Worm (Caenorhabditis elegans) whole organism, L2 larva: Measurements from ENCODE around the gene W02H3.3.

Experiments used
- C34F6.9 ChIP-seq: fragments of 150-350 bp; optimal IDR thresholded peaks from 2 replicates; lab custom pipeline; 2014; ENCODE audit warnings: missing biosample characterization, missing genetic modification characterization
- Y55F3AM.14 ChIP-seq: fragments of 200-800 bp; sonication (Bioruptor generic); optimal IDR thresholded peaks from 2 replicates; lab custom pipeline; 2018; ENCODE audit warnings: mild to moderate bottlenecking, missing genetic modification characterization, missing compliant biosample characterization
- ZK546.5 ChIP-seq: sonication (generic microtip); optimal IDR thresholded peaks from 2 replicates; lab custom pipeline; 2017; ENCODE audit warnings: missing biosample characterization, missing genetic modification characterization
- alr-1 ChIP-seq: fragments of 150-350 bp; optimal IDR thresholded peaks from 2 replicates; lab custom pipeline; 2014; ENCODE audit warnings: missing biosample characterization, missing genetic modification characterization
- aly-2 ChIP-seq: fragments of 150-350 bp; optimal IDR thresholded peaks from 2 replicates; lab custom pipeline; 2014; ENCODE audit warnings: missing biosample characterization, missing genetic modification characterization
- ama-1 ChIP-seq: fragments of 150-350 bp; optimal IDR thresholded peaks from 2 replicates; lab custom pipeline; 2018; ENCODE audit warnings: inconsistent platforms
- blmp-1 ChIP-seq: sonication (generic microtip); optimal IDR thresholded peaks from 2 replicates; lab custom pipeline; 2017; ENCODE audit warnings: missing genetic modification characterization, mild to moderate bottlenecking, missing compliant biosample characterization, antibody characterized with exemption, moderate library complexity; ENCODE audit not compliant: insufficient read depth
- crh-2 ChIP-seq: sonication (generic microtip); optimal IDR thresholded peaks from 2 replicates; lab custom pipeline; 2017; ENCODE audit warnings: missing biosample characterization, missing genetic modification characterization
- dmd-4 ChIP-seq: sonication (generic microtip); optimal IDR thresholded peaks from 2 replicates; lab custom pipeline; 2017; ENCODE audit warnings: missing biosample characterization, missing genetic modification characterization
- egl-27 ChIP-seq: sonication (generic microtip); optimal IDR thresholded peaks from 3 replicates; lab custom pipeline; 2017; ENCODE audit warnings: missing biosample characterization, missing genetic modification reagents, missing genetic modification characterization
- elt-3 ChIP-seq: sonication (generic microtip); optimal IDR thresholded peaks from 2 replicates; lab custom pipeline; 2017; ENCODE audit warnings: missing biosample characterization, missing genetic modification characterization
- fos-1 ChIP-seq: fragments of 150-350 bp; optimal IDR thresholded peaks from 2 replicates; lab custom pipeline; 2014; ENCODE audit warnings: missing biosample characterization, missing genetic modification characterization
- gmeb-1 ChIP-seq: fragments of 150-350 bp; optimal IDR thresholded peaks from 2 replicates; lab custom pipeline; 2014; ENCODE audit warnings: missing biosample characterization, missing genetic modification characterization
- lin-11 ChIP-seq: fragments of 150-350 bp; sonication (generic microtip); optimal IDR thresholded peaks from 2 replicates; lab custom pipeline; 2014; ENCODE audit warnings: missing biosample characterization, missing genetic modification characterization, inconsistent platforms, mixed read lengths
- lin-13 ChIP-seq: fragments of 150-350 bp; optimal IDR thresholded peaks from 2 replicates; lab custom pipeline; 2014; ENCODE audit warnings: missing biosample characterization, missing genetic modification reagents, missing genetic modification characterization
- mdl-1 ChIP-seq, 2 experiments: fragments of 150-350 bp in 1 of 2; sonication (generic microtip) in 1 of 2; optimal IDR thresholded peaks; 2 replicates each; lab custom pipeline; 2017; ENCODE audit warnings: missing biosample characterization in 2 of 2, missing genetic modification characterization in 2 of 2
- nhr-10 ChIP-seq: sonication (generic microtip); optimal IDR thresholded peaks from 2 replicates; lab custom pipeline; 2017; ENCODE audit warnings: missing biosample characterization, missing genetic modification characterization
- nhr-11 ChIP-seq: fragments of 150-350 bp; optimal IDR thresholded peaks from 2 replicates; lab custom pipeline; 2014; ENCODE audit warnings: missing biosample characterization, missing genetic modification characterization
- nhr-12 ChIP-seq: fragments of 150-350 bp; optimal IDR thresholded peaks from 2 replicates; lab custom pipeline; 2014; ENCODE audit warnings: missing biosample characterization, missing genetic modification characterization
- nhr-129 ChIP-seq: fragments of 150-350 bp; optimal IDR thresholded peaks from 2 replicates; lab custom pipeline; 2014; ENCODE audit warnings: missing biosample characterization, missing genetic modification characterization
- nhr-23 ChIP-seq: fragments of 150-350 bp; optimal IDR thresholded peaks from 2 replicates; lab custom pipeline; 2014; ENCODE audit warnings: missing biosample characterization, missing genetic modification reagents, missing genetic modification characterization
- nhr-237 ChIP-seq: fragments of 150-350 bp; optimal IDR thresholded peaks from 2 replicates; lab custom pipeline; 2014; ENCODE audit warnings: missing biosample characterization, missing genetic modification characterization
- nhr-25 ChIP-seq: fragments of 150-350 bp; sonication (generic microtip); optimal IDR thresholded peaks from 3 replicates; lab custom pipeline; 2014; ENCODE audit warnings: missing biosample characterization, missing genetic modification characterization
- nhr-6 ChIP-seq: fragments of 150-350 bp; optimal IDR thresholded peaks from 2 replicates; lab custom pipeline; 2014; ENCODE audit warnings: missing biosample characterization, missing genetic modification characterization
- nhr-77 ChIP-seq: fragments of 150-350 bp; optimal IDR thresholded peaks from 2 replicates; lab custom pipeline; 2014; ENCODE audit warnings: missing biosample characterization, missing genetic modification characterization
- peb-1 ChIP-seq: fragments of 150-350 bp; optimal IDR thresholded peaks from 2 replicates; lab custom pipeline; 2014; ENCODE audit warnings: missing biosample characterization, missing genetic modification characterization
- sem-4 ChIP-seq: fragments of 150-350 bp; optimal IDR thresholded peaks from 2 replicates; lab custom pipeline; 2014; ENCODE audit warnings: missing biosample characterization, missing genetic modification reagents, missing genetic modification characterization
- skn-1 ChIP-seq: sonication (generic microtip); optimal IDR thresholded peaks from 2 replicates; lab custom pipeline; 2017; ENCODE audit warnings: missing biosample characterization, missing genetic modification characterization
- sma-3 ChIP-seq: sonication (generic microtip); optimal IDR thresholded peaks from 2 replicates; lab custom pipeline; 2016; ENCODE audit warnings: missing genetic modification reagents, missing genetic modification characterization, missing compliant biosample characterization
- sma-9 ChIP-seq, 2 experiments: fragments of 150-350 bp in 1 of 2; sonication (generic microtip) in 1 of 2; optimal IDR thresholded peaks; 2 replicates each; lab custom pipeline; 2014 to 2016; ENCODE audit warnings: missing genetic modification characterization in 2 of 2, mild to moderate bottlenecking in 1 of 2, missing biosample characterization in 1 of 2, missing compliant biosample characterization in 1 of 2, missing genetic modification reagents in 1 of 2, moderate library complexity in 1 of 2
- snpc-4 ChIP-seq: fragments of 150-350 bp; optimal IDR thresholded peaks from 2 replicates; lab custom pipeline; 2014; ENCODE audit warnings: missing biosample characterization, missing genetic modification characterization
- unc-39 ChIP-seq: fragments of 150-350 bp; optimal IDR thresholded peaks from 2 replicates; lab custom pipeline; 2014; ENCODE audit warnings: missing biosample characterization, missing genetic modification characterization
- unc-55 ChIP-seq: fragments of 150-350 bp; sonication (generic microtip); optimal IDR thresholded peaks from 3 replicates; lab custom pipeline; 2014; ENCODE audit warnings: missing biosample characterization, missing genetic modification reagents, missing genetic modification characterization
- zag-1 ChIP-seq: fragments of 150-350 bp; optimal IDR thresholded peaks from 2 replicates; lab custom pipeline; 2014; ENCODE audit warnings: missing biosample characterization, missing genetic modification characterization
- ztf-4 ChIP-seq: fragments of 150-350 bp; optimal IDR thresholded peaks from 2 replicates; lab custom pipeline; 2014; ENCODE audit warnings: missing biosample characterization, missing genetic modification characterization

The W02H3.3 gene

DNA sequence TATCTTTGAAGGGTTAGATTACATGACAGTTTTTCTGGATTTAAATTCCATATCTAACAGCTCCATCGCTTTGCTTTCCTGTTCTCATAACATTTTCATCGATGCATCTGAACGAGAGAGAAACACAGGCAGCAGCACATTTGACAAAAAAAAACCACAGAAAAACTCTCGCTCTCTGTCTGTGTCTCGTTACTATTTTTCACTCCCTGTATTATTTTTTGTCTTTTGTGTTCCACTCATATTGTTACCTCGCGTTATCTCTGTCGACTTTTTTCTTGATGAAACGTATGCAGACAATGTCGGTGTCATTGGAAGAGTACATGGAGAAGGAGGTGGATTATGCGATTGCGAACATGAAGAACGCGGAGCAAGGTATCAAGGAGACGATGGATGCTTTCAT is 9.0 kb downstream of the W02H3.3 start, which contains the start of gene W04G3.11:
Gene W04G3.11 (plus strand): TSS at position 244 of the 400 bp plus-strand sequence.
- TF ChIP-seq nhr-77 (tag; lab: Kevin White, UChicago) (no peak), nhr-6 (tag; lab: Kevin White, UChicago) (no peak), sma-3 (no peak), sma-9 (GFP tag; optimal IDR thresholded peaks at IDR 0.05; lab: Kevin White, UChicago) (no peak), sma-9 (tag; optimal IDR thresholded peaks at IDR 0.05; lab: Kevin White, UChicago) (no peak), Y55F3AM.14 (GFP tag; lab: Kevin White, UChicago) (no peak), C34F6.9 (tag; lab: Kevin White, UChicago) (no peak), peb-1 (tag; lab: Kevin White, UChicago) (no peak), skn-1 (tag; lab: Kevin White, UChicago) (no peak)

DNA sequence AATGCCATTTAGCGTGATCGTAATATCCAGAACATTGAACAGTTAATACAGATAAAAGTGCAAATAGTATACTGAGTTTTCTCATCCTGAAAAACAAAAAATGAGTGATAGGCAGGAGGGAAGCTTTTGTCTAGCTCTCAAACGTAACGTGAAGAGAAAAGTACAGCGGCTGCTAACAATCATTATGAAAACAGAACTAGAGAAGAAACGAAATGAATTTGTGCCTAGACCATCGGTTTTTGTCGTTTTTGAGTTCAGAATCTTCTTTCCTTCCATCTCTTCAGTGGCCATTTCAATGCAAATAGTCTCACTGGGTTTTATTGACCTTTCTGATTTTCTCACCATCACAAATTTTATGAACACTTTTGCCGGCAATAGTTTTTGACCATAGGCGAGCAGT is 12.8 kb downstream of the W02H3.3 start, which contains the start of gene W04G3.7:
Gene W04G3.7 (minus strand): TSS at position 101 of the 400 bp plus-strand sequence.
- TF ChIP-seq ZK546.5 = no peak
- no peak for TF ChIP-seq gmeb-1
- no peak for TF ChIP-seq nhr-129 (tag; lab: Kevin White, UChicago)
- TF ChIP-seq mdl-1 (tag; optimal IDR thresholded peaks at IDR 0.05; lab: Kevin White, UChicago) = no peak
- TF ChIP-seq dmd-4 = no peak
- TF ChIP-seq nhr-12 (tag; lab: Kevin White, UChicago) = no peak
- no peak for TF ChIP-seq ama-1 (lab: Kevin White, UChicago)
- TF ChIP-seq nhr-11 (tag; lab: Kevin White, UChicago) = no peak
- no peak for TF ChIP-seq unc-39
- no peak for TF ChIP-seq zag-1 (tag; lab: Kevin White, UChicago)
- no peak for TF ChIP-seq sem-4
- TF ChIP-seq aly-2 (tag; lab: Kevin White, UChicago) = no peak

DNA sequence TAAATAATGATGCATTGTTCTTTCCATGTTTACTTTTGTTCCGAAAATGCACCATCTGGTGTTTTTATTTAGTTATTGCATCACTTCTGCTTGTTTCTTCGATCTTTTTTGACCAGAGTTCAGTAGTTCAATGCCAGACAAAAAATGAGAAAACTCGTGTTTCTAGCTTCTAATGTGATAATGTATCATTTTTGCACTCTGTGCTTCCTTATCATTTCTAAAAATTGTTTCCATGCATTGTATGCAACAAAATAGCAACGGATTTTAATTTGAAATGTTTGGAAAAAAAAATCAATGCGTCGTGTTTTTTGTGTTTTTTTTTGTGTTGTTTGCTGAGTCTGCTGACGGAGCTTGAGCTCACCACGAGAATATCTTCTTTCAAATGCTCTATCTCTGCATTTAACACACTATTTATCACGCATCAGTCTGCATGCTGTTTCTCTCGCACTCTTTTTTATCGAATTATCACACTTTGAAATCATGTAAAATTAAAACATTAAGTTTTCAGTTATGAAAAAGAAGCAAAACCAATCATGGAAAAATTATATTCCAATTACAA is 17.7 kb downstream of the W02H3.3 start, which contains the start of gene sulp-7:
Gene sulp-7 (plus strand): TSS at position 509 of the 559 bp plus-strand sequence.
- peak; percentile 15 for TF ChIP-seq C34F6.9 (tag; lab: Kevin White, UChicago)
- TF ChIP-seq lin-13 (GFP tag; lab: Kevin White, UChicago) = no peak
- no peak for TF ChIP-seq lin-11 (tag; lab: Kevin White, UChicago)
- TF ChIP-seq alr-1 (tag; lab: Kevin White, UChicago) = no peak
- TF ChIP-seq nhr-129 (tag; lab: Kevin White, UChicago) = peak; percentile 43
- TF ChIP-seq egl-27 (tag; lab: Kevin White, UChicago) = no peak
- no peak for TF ChIP-seq ztf-4 (tag; lab: Kevin White, UChicago)
- TF ChIP-seq crh-2 (tag; lab: Kevin White, UChicago) = peak; percentile 44
- TF ChIP-seq, all 48 proteins: peak for 3

DNA sequence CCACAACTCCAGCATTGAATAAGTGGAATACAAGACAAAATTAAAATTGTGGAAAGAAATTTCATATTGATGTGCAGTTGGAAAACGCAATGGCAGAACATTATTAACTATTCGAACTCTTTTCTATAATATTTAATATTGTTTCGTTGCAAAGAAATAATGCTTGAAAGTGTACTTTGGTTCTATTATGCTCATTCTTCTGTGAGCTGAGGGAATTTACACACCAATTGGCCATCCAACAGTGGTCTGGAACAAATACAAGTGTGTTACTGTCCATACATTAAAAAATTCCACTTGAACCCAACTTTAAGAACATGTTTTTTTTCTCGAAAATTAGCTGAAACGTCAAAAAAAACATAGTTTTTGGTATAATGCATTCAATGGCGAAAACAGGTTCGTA is 18.3 kb downstream of the W02H3.3 start, which contains the start of gene W04G3.13:
Gene W04G3.13 (minus strand): TSS at position 101 of the 400 bp plus-strand sequence.
- TF ChIP-seq gmeb-1 (no peak), unc-55 (no peak), nhr-10 (tag; lab: Kevin White, UChicago) (no peak), nhr-129 (tag; lab: Kevin White, UChicago) (no peak), sma-9 (GFP tag; optimal IDR thresholded peaks at IDR 0.05; lab: Kevin White, UChicago) (no peak), sma-9 (tag; optimal IDR thresholded peaks at IDR 0.05; lab: Kevin White, UChicago) (no peak), elt-3 (tag; lab: Kevin White, UChicago) (no peak), nhr-12 (tag; lab: Kevin White, UChicago) (no peak), nhr-237 (no peak), nhr-25 (tag; lab: Kevin White, UChicago) (no peak), Y55F3AM.14 (GFP tag; lab: Kevin White, UChicago) (no peak), nhr-23 (tag; lab: Kevin White, UChicago) (no peak)

DNA sequence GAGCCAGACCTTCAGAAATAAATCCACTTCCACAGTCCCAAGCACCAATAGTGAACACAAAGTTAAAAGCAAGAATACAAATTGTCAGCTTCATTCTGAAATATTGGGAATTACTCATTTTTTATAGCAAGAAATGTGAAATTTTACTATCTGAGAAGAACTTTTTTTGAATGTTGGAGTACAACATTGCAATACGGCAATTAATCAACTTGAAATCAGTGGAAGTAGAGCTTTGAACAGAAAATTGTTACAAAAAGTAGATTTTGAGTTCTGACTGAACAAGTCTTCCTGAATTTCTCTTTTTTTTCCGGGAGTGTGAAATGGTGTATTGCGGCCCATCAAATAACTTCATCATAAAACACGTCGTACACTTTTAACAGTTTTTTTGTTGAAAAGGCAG is 19.8 kb downstream of the W02H3.3 start, which contains the start of gene W04G3.10:
Gene W04G3.10 (minus strand): TSS at position 101 of the 400 bp plus-strand sequence.
- TF ChIP-seq sem-4 (no peak), mdl-1 (tag; optimal IDR thresholded peaks at IDR 0.05; lab: Kevin White, UChicago) (no peak), C34F6.9 (tag; lab: Kevin White, UChicago) (no peak), fos-1 (tag; lab: Kevin White, UChicago) (no peak), unc-55 (no peak), nhr-237 (no peak), nhr-77 (tag; lab: Kevin White, UChicago) (no peak), aly-2 (tag; lab: Kevin White, UChicago) (no peak), dmd-4 (no peak), nhr-129 (tag; lab: Kevin White, UChicago) (no peak), blmp-1 (tag; lab: Kevin White, UChicago) (no peak), nhr-12 (tag; lab: Kevin White, UChicago) (no peak), gmeb-1 (no peak), ztf-4 (tag; lab: Kevin White, UChicago) (no peak), zag-1 (tag; lab: Kevin White, UChicago) (no peak), peb-1 (tag; lab: Kevin White, UChicago) (no peak), snpc-4 (tag; lab: Kevin White, UChicago) (no peak), nhr-25 (tag; lab: Kevin White, UChicago) (no peak), skn-1 (tag; lab: Kevin White, UChicago) (no peak)
